Fruit fly (Drosophila melanogaster) whole organism, embryonic: Measurements from ENCODE around the gene Sec15.

ENCODE experiments used
- Atf3 ChIP-seq: fragments of 200-800 bp; sonication (Bioruptor generic); optimal IDR thresholded peaks from 3 replicates; lab custom pipeline; 2016; ENCODE audit warnings: missing biosample characterization, missing genetic modification characterization
- B-H2 ChIP-seq: fragments of 200-800 bp; sonication (Bioruptor generic); optimal IDR thresholded peaks from 2 replicates; lab custom pipeline; 2018; ENCODE audit warnings: missing biosample characterization, mild to moderate bottlenecking, missing genetic modification characterization
- CG1024 ChIP-seq: fragments of 200-800 bp; sonication (Bioruptor generic); IDR thresholded peaks from 2 replicates; pipeline ENCODE4 v1.3.6; 2022; ENCODE audit warnings: missing biosample characterization, missing genetic modification characterization
- CG10543 ChIP-seq: fragments of 200-800 bp; sonication (Bioruptor generic); optimal IDR thresholded peaks from 3 replicates; lab custom pipeline; 2017; ENCODE audit warnings: missing biosample characterization, mild to moderate bottlenecking, missing genetic modification characterization, moderate library complexity
- CG11093 ChIP-seq: fragments of 200-800 bp; sonication (Bioruptor generic); IDR thresholded peaks from 3 replicates; pipeline ENCODE4 v1.3.6; 2022; ENCODE audit warnings: missing biosample characterization, missing genetic modification characterization
- CG12071 ChIP-seq: fragments of 200-800 bp; sonication (Bioruptor generic); optimal IDR thresholded peaks from 3 replicates; lab custom pipeline; 2018; ENCODE audit warnings: missing biosample characterization, mild to moderate bottlenecking, missing genetic modification characterization
- CG12219 ChIP-seq: fragments of 200-800 bp; sonication (Bioruptor generic); optimal IDR thresholded peaks from 3 replicates; lab custom pipeline; 2018; ENCODE audit warnings: missing biosample characterization, mild to moderate bottlenecking, missing genetic modification characterization
- CG12744 ChIP-seq: fragments of 200-800 bp; sonication (Bioruptor generic); optimal IDR thresholded peaks from 2 replicates; lab custom pipeline; 2016; ENCODE audit warnings: missing biosample characterization, missing genetic modification characterization
- CG13123 ChIP-seq: fragments of 200-800 bp; sonication (Bioruptor generic); optimal IDR thresholded peaks from 2 replicates; lab custom pipeline; 2016; ENCODE audit warnings: missing biosample characterization, missing genetic modification characterization
- CG13775 ChIP-seq: fragments of 200-800 bp; sonication (Bioruptor generic); optimal IDR thresholded peaks from 3 replicates; lab custom pipeline; 2017; ENCODE audit warnings: missing biosample characterization, mild to moderate bottlenecking, missing genetic modification characterization
- CG14050 ChIP-seq: fragments of 200-800 bp; sonication (Bioruptor generic); IDR thresholded peaks from 3 replicates; pipeline ENCODE4 v1.3.6; 2022; ENCODE audit warnings: missing biosample characterization, missing genetic modification characterization
- CG15073 ChIP-seq: fragments of 200-800 bp; sonication (Bioruptor generic); optimal IDR thresholded peaks from 2 replicates; lab custom pipeline; 2016; ENCODE audit warnings: missing biosample characterization, missing genetic modification characterization
- CG15269 ChIP-seq: fragments of 200-800 bp; sonication (Bioruptor generic); optimal IDR thresholded peaks from 2 replicates; lab custom pipeline; 2018; ENCODE audit warnings: missing biosample characterization, mild to moderate bottlenecking, missing genetic modification characterization, moderate library complexity
- CG18262 ChIP-seq: fragments of 200-800 bp; optimal IDR thresholded peaks from 3 replicates; lab custom pipeline; 2019; ENCODE audit warnings: missing biosample characterization, mild to moderate bottlenecking, missing genetic modification characterization, moderate library complexity
- CG2199 ChIP-seq: fragments of 200-800 bp; sonication (Bioruptor generic); IDR thresholded peaks from 3 replicates; pipeline ENCODE4 v1.3.6; 2022; ENCODE audit warnings: missing biosample characterization, missing genetic modification characterization
- CG31365 ChIP-seq: fragments of 200-800 bp; sonication (Bioruptor generic); optimal IDR thresholded peaks from 2 replicates; lab custom pipeline; 2018; ENCODE audit warnings: missing biosample characterization, mild to moderate bottlenecking, missing genetic modification characterization
- CG31441 ChIP-seq: fragments of 200-800 bp; sonication (Bioruptor generic); IDR thresholded peaks from 2 replicates; pipeline ENCODE4 v1.3.6; 2022; ENCODE audit warnings: missing biosample characterization, missing genetic modification characterization
- CG42726 ChIP-seq: fragments of 200-800 bp; sonication (Bioruptor generic); IDR thresholded peaks from 2 replicates; pipeline ENCODE4 v1.3.6; 2022; ENCODE audit warnings: missing biosample characterization, missing genetic modification characterization; ENCODE audit not compliant: partially characterized antibody
- CG4730 ChIP-seq: fragments of 200-800 bp; sonication (Bioruptor generic); IDR thresholded peaks from 2 replicates; pipeline ENCODE4 v1.3.6; 2022; ENCODE audit warnings: missing biosample characterization, missing genetic modification characterization
- CG4854 ChIP-seq: fragments of 200-800 bp; sonication (Bioruptor generic); optimal IDR thresholded peaks from 2 replicates; lab custom pipeline; 2016; ENCODE audit warnings: missing biosample characterization, missing genetic modification characterization, inconsistent platforms
- CG7786 ChIP-seq: fragments of 200-800 bp; sonication (Bioruptor generic); optimal IDR thresholded peaks from 2 replicates; lab custom pipeline; 2016; ENCODE audit warnings: missing biosample characterization, missing genetic modification characterization
- CG7963 ChIP-seq: fragments of 200-800 bp; sonication (Bioruptor generic); IDR thresholded peaks from 3 replicates; pipeline ENCODE4 v1.3.6; 2022; ENCODE audit warnings: missing biosample characterization, missing genetic modification characterization; ENCODE audit not compliant: partially characterized antibody
- D19A ChIP-seq: fragments of 200-800 bp; optimal IDR thresholded peaks from 3 replicates; lab custom pipeline; 2019; ENCODE audit warnings: missing biosample characterization, mild to moderate bottlenecking, missing genetic modification characterization, moderate library complexity
- Dek ChIP-seq: fragments of 200-800 bp; sonication (Bioruptor generic); optimal IDR thresholded peaks from 3 replicates; lab custom pipeline; 2019; ENCODE audit warnings: missing biosample characterization, mild to moderate bottlenecking, missing genetic modification characterization, moderate library complexity
- Dip3 ChIP-seq: fragments of 200-800 bp; sonication (Bioruptor generic); optimal IDR thresholded peaks from 3 replicates; lab custom pipeline; 2016; ENCODE audit warnings: missing biosample characterization, missing genetic modification characterization
- Doc3 ChIP-seq: fragments of 200-800 bp; sonication (Bioruptor generic); IDR thresholded peaks from 3 replicates; pipeline ENCODE4 v1.3.6; 2022; ENCODE audit warnings: missing biosample characterization, missing genetic modification characterization; ENCODE audit not compliant: partially characterized antibody
- Dp ChIP-seq: fragments of 200-800 bp; sonication (Bioruptor generic); optimal IDR thresholded peaks from 2 replicates; lab custom pipeline; 2018; ENCODE audit warnings: missing biosample characterization, mild to moderate bottlenecking, missing genetic modification characterization, moderate library complexity
- Xrp1 ChIP-seq: fragments of 200-800 bp; sonication (Bioruptor generic); IDR thresholded peaks from 2 replicates; pipeline ENCODE4 v1.3.6; 2022; ENCODE audit warnings: missing biosample characterization, missing genetic modification characterization
- ato ChIP-seq: fragments of 200-800 bp; sonication (Bioruptor generic); IDR thresholded peaks from 2 replicates; pipeline ENCODE4 v1.3.6; 2022; ENCODE audit warnings: missing biosample characterization, missing genetic modification characterization; ENCODE audit not compliant: partially characterized antibody
- az2 ChIP-seq: fragments of 200-800 bp; sonication (Bioruptor generic); optimal IDR thresholded peaks from 3 replicates; lab custom pipeline; 2016; ENCODE audit warnings: missing biosample characterization, missing genetic modification characterization
- bcd ChIP-seq: fragments of 200-800 bp; sonication (Bioruptor generic); optimal IDR thresholded peaks from 2 replicates; lab custom pipeline; 2017; ENCODE audit warnings: missing biosample characterization, mild to moderate bottlenecking, missing genetic modification characterization
- cas ChIP-seq: fragments of 200-800 bp; sonication (Bioruptor generic); IDR thresholded peaks from 2 replicates; pipeline ENCODE4 v1.3.6; 2022; ENCODE audit warnings: missing biosample characterization, missing genetic modification characterization
- disco-r ChIP-seq: fragments of 200-800 bp; sonication (Bioruptor generic); optimal IDR thresholded peaks from 2 replicates; lab custom pipeline; 2016; ENCODE audit warnings: missing biosample characterization, missing genetic modification characterization
- fd96Cb ChIP-seq: fragments of 200-800 bp; sonication (Bioruptor generic); optimal IDR thresholded peaks from 2 replicates; lab custom pipeline; 2018; ENCODE audit warnings: missing biosample characterization, mild to moderate bottlenecking, missing genetic modification characterization, moderate library complexity
- fru ChIP-seq: fragments of >200 bp; optimal IDR thresholded peaks from 2 replicates; lab custom pipeline; 2017
- ham ChIP-seq: fragments of 200-800 bp; sonication (Bioruptor generic); IDR thresholded peaks from 2 replicates; pipeline ENCODE4 v1.3.6; 2022; ENCODE audit warnings: missing biosample characterization, missing genetic modification characterization
- her ChIP-seq: fragments of 200-800 bp; sonication (Bioruptor generic); optimal IDR thresholded peaks from 2 replicates; lab custom pipeline; 2016; ENCODE audit warnings: missing biosample characterization, missing genetic modification characterization
- inv ChIP-seq: fragments of 200-800 bp; sonication (Bioruptor generic); IDR thresholded peaks from 2 replicates; pipeline ENCODE4 v1.3.6; 2022; ENCODE audit warnings: missing biosample characterization, missing genetic modification characterization; ENCODE audit not compliant: partially characterized antibody
- jigr1 ChIP-seq: fragments of 200-800 bp; sonication (Bioruptor generic); IDR thresholded peaks from 3 replicates; pipeline ENCODE4 v1.3.6; 2022; ENCODE audit warnings: missing biosample characterization, missing genetic modification characterization
- klu ChIP-seq: fragments of 200-800 bp; sonication (Bioruptor generic); IDR thresholded peaks from 2 replicates; pipeline ENCODE4 v1.3.6; 2022; ENCODE audit warnings: missing biosample characterization, missing genetic modification characterization
- lmd ChIP-seq: fragments of 200-800 bp; sonication (Bioruptor generic); IDR thresholded peaks from 2 replicates; pipeline ENCODE4 v1.3.6; 2022; ENCODE audit warnings: missing biosample characterization, missing genetic modification characterization
- nerfin-1 ChIP-seq: fragments of 200-800 bp; sonication (Bioruptor generic); optimal IDR thresholded peaks from 3 replicates; lab custom pipeline; 2019; ENCODE audit warnings: missing biosample characterization, mild to moderate bottlenecking, missing genetic modification characterization, moderate library complexity
- nmo ChIP-seq: fragments of 200-800 bp; sonication (Bioruptor generic); optimal IDR thresholded peaks from 2 replicates; lab custom pipeline; 2018; ENCODE audit warnings: missing biosample characterization, mild to moderate bottlenecking, missing genetic modification characterization, moderate library complexity
- nom ChIP-seq: fragments of 200-800 bp; sonication (Bioruptor generic); optimal IDR thresholded peaks from 2 replicates; lab custom pipeline; 2017; ENCODE audit warnings: missing biosample characterization, missing genetic modification characterization, mild to moderate bottlenecking, moderate library complexity, missing genetic modification reagents
- schlank ChIP-seq: fragments of 200-800 bp; sonication (Bioruptor generic); optimal IDR thresholded peaks from 2 replicates; lab custom pipeline; 2018; ENCODE audit warnings: missing biosample characterization, mild to moderate bottlenecking, missing genetic modification characterization
- shn ChIP-seq: fragments of 200-800 bp; sonication (Bioruptor generic); optimal IDR thresholded peaks from 3 replicates; lab custom pipeline; 2016; ENCODE audit warnings: missing biosample characterization, missing genetic modification characterization
- sima ChIP-seq: fragments of 200-800 bp; sonication (Bioruptor generic); optimal IDR thresholded peaks from 2 replicates; lab custom pipeline; 2016; ENCODE audit warnings: missing biosample characterization, missing genetic modification characterization
- slou ChIP-seq: fragments of 200-800 bp; sonication (Bioruptor generic); optimal IDR thresholded peaks from 3 replicates; lab custom pipeline; 2016; ENCODE audit warnings: missing biosample characterization, missing genetic modification characterization
- sna ChIP-seq: fragments of 200-800 bp; sonication (Bioruptor generic); IDR thresholded peaks from 2 replicates; pipeline ENCODE4 v1.3.6; 2022; ENCODE audit warnings: missing biosample characterization, missing genetic modification characterization; ENCODE audit not compliant: partially characterized antibody
- trh ChIP-seq: fragments of 200-800 bp; sonication (Bioruptor generic); optimal IDR thresholded peaks from 2 replicates; lab custom pipeline; 2016; ENCODE audit warnings: missing biosample characterization, missing genetic modification characterization

Sec15 gene

dm6 chr3R:21060430-21061245 lies 47.1 kb downstream of the Sec15 start, which contains the start of gene Mvl (continued):
- TF ChIP-seq inv (GFP tag; lab: Robert Waterston, UW) (0 out of 2 replicates have a peak, but pooled peaks have one; percentile 15), klu (no peak), jigr1 (GFP tag; lab: Robert Waterston, UW) (no peak), CG31365 (peak; percentile 2), CG10543 (GFP tag; lab: Kevin White, UChicago) (peak; percentile 58), nmo (GFP tag; lab: Kevin White, UChicago) (peak; percentile 39), nerfin-1 (tag; lab: Kevin White, UChicago) (no peak), CG1024 (GFP tag; lab: Robert Waterston, UW) (no peak), schlank (no peak), ham (GFP tag; lab: Robert Waterston, UW) (no peak), CG12744 (GFP tag; lab: Kevin White, UChicago) (no peak), D19A (tag; lab: Kevin White, UChicago) (no peak), Dek (tag; lab: Kevin White, UChicago) (no peak), Doc3 (GFP tag; lab: Robert Waterston, UW) (no peak), disco-r (no peak), CG42726 (no peak), CG15073 (no peak), CG13775 (GFP tag; lab: Kevin White, UChicago) (no peak), CG15269 (tag; lab: Kevin White, UChicago) (no peak), sna (GFP tag; lab: Robert Waterston, UW) (no peak), CG13123 (GFP tag; lab: Kevin White, UChicago) (no peak), CG12219 (GFP tag; lab: Kevin White, UChicago) (no peak), fd96Cb (tag; lab: Kevin White, UChicago) (no peak), her (no peak), CG11093 (GFP tag; lab: Robert Waterston, UW) (no peak), nom (GFP tag; lab: Kevin White, UChicago) (peak; percentile 28), B-H2 (GFP tag; lab: Kevin White, UChicago) (no peak), CG18262 (no peak), az2 (no peak), CG7786 (GFP tag; lab: Kevin White, UChicago) (no peak), CG4854 (GFP tag; lab: Kevin White, UChicago) (no peak), CG2199 (GFP tag; lab: Robert Waterston, UW) (no peak; the same call in 2 of the 3 replicates), CG14050 (GFP tag; lab: Robert Waterston, UW) (no peak), trh (GFP tag; lab: Kevin White, UChicago) (no peak), CG4730 (GFP tag; lab: Robert Waterston, UW) (no peak), Dip3 (GFP tag; lab: Kevin White, UChicago) (no peak), ato (GFP tag; lab: Robert Waterston, UW) (no peak), shn (no peak), slou (GFP tag; lab: Kevin White, UChicago) (no peak), fru (lab: Kevin White, UChicago) (no peak), Atf3 (GFP tag; lab: Kevin White, UChicago) (no peak), Dp (GFP tag; lab: Kevin White, UChicago) (peak; percentile 79), CG31441 (GFP tag; lab: Robert Waterston, UW) (no peak), sima (GFP tag; lab: Kevin White, UChicago) (no peak), cas (GFP tag; lab: Robert Waterston, UW) (no peak), bcd (GFP tag; lab: Kevin White, UChicago) (no peak), lmd (no peak), Xrp1 (GFP tag; lab: Robert Waterston, UW) (no peak), CG12071 (GFP tag; lab: Kevin White, UChicago) (no peak), CG7963 (no peak)
